Fruit fly (Drosophila melanogaster) whole organism, adult: Measurements from ENCODE around the gene CG14610.

ENCODE experiments used
- CG11617 ChIP-seq: fragments of 200-800 bp; sonication (Bioruptor generic); optimal IDR thresholded peaks from 2 replicates; lab custom pipeline; 2017; ENCODE audit warnings: mild to moderate bottlenecking, missing biosample characterization, missing genetic modification reagents, missing genetic modification characterization
- CG12768 ChIP-seq: fragments of 200-800 bp; sonication (Bioruptor generic); optimal IDR thresholded peaks from 2 replicates; lab custom pipeline; 2017; ENCODE audit warnings: missing biosample characterization, missing genetic modification characterization, mild to moderate bottlenecking, moderate library complexity, missing genetic modification reagents
- CG14711 ChIP-seq: fragments of 200-800 bp; sonication (Bioruptor generic); optimal IDR thresholded peaks from 2 replicates; lab custom pipeline; 2018; ENCODE audit warnings: missing biosample characterization, mild to moderate bottlenecking, missing genetic modification characterization, moderate library complexity
- CG1620 ChIP-seq: fragments of 200-800 bp; sonication (Bioruptor generic); optimal IDR thresholded peaks from 2 replicates; lab custom pipeline; 2016; ENCODE audit warnings: missing biosample characterization, missing genetic modification characterization
- CG33017 ChIP-seq: fragments of 200-800 bp; sonication (Bioruptor generic); optimal IDR thresholded peaks from 2 replicates; lab custom pipeline; 2018; ENCODE audit warnings: missing biosample characterization, mild to moderate bottlenecking, missing genetic modification characterization, moderate library complexity
- CG5204 ChIP-seq: fragments of 200-800 bp; sonication (Bioruptor generic); optimal IDR thresholded peaks from 2 replicates; lab custom pipeline; 2016; ENCODE audit warnings: missing biosample characterization, missing genetic modification characterization
- CG7045 ChIP-seq: fragments of 200-800 bp; sonication (Bioruptor generic); optimal IDR thresholded peaks from 2 replicates; lab custom pipeline; 2017; ENCODE audit warnings: missing biosample characterization, mild to moderate bottlenecking, missing genetic modification characterization
- CG7101 ChIP-seq: fragments of 200-800 bp; sonication (Bioruptor generic); optimal IDR thresholded peaks from 2 replicates; lab custom pipeline; 2018; ENCODE audit warnings: missing biosample characterization, mild to moderate bottlenecking, missing genetic modification characterization, moderate library complexity
- Clk ChIP-seq: fragments of 200-800 bp; sonication (Bioruptor generic); optimal IDR thresholded peaks from 2 replicates; lab custom pipeline; 2017; ENCODE audit warnings: missing biosample characterization, missing genetic modification characterization
- Crg-1 ChIP-seq: fragments of 200-800 bp; sonication (Bioruptor generic); optimal IDR thresholded peaks from 2 replicates; lab custom pipeline; 2016; ENCODE audit warnings: missing biosample characterization, missing genetic modification characterization
- Hr96 ChIP-seq: fragments of 200-800 bp; sonication (Bioruptor generic); optimal IDR thresholded peaks from 2 replicates; lab custom pipeline; 2016; ENCODE audit warnings: missing biosample characterization, missing genetic modification characterization
- Mnt ChIP-seq: fragments of 200-800 bp; sonication (Bioruptor generic); optimal IDR thresholded peaks from 2 replicates; lab custom pipeline; 2016; ENCODE audit warnings: missing biosample characterization, mild to moderate bottlenecking, missing genetic modification characterization
- bab1 ChIP-seq: fragments of 200-800 bp; sonication (Bioruptor generic); optimal IDR thresholded peaks from 3 replicates; lab custom pipeline; 2019; ENCODE audit warnings: missing biosample characterization, mild to moderate bottlenecking, missing genetic modification characterization, moderate library complexity
- cic ChIP-seq: fragments of 200-800 bp; sonication (Bioruptor generic); optimal IDR thresholded peaks from 2 replicates; lab custom pipeline; 2017; ENCODE audit warnings: missing biosample characterization, mild to moderate bottlenecking, missing genetic modification characterization, moderate library complexity
- cnc ChIP-seq, 2 experiments: fragments of >200 bp; optimal IDR thresholded peaks; 2 replicates each; lab custom pipeline; 2017
- kay ChIP-seq: fragments of 200-800 bp; sonication (Bioruptor generic); peaks from one replicate; lab custom pipeline; 2016; ENCODE audit warnings: missing biosample characterization, missing genetic modification characterization, borderline replicate concordance
- ovo ChIP-seq: fragments of 200-800 bp; sonication (Bioruptor generic); optimal IDR thresholded peaks from 2 replicates; lab custom pipeline; 2016; ENCODE audit warnings: missing biosample characterization, missing genetic modification characterization
- pad ChIP-seq: fragments of 200-800 bp; sonication (Bioruptor generic); optimal IDR thresholded peaks from 3 replicates; lab custom pipeline; 2017; ENCODE audit warnings: missing biosample characterization, missing genetic modification characterization, mild to moderate bottlenecking, moderate library complexity, missing genetic modification reagents
- tj ChIP-seq: fragments of 200-800 bp; sonication (Bioruptor generic); optimal IDR thresholded peaks from 3 replicates; lab custom pipeline; 2017; ENCODE audit warnings: missing biosample characterization, mild to moderate bottlenecking, missing genetic modification characterization, moderate library complexity
- toe ChIP-seq: fragments of 200-800 bp; sonication (Bioruptor generic); optimal IDR thresholded peaks from 2 replicates; lab custom pipeline; 2016; ENCODE audit warnings: missing biosample characterization, missing genetic modification characterization

The CG14610 gene

DNA sequence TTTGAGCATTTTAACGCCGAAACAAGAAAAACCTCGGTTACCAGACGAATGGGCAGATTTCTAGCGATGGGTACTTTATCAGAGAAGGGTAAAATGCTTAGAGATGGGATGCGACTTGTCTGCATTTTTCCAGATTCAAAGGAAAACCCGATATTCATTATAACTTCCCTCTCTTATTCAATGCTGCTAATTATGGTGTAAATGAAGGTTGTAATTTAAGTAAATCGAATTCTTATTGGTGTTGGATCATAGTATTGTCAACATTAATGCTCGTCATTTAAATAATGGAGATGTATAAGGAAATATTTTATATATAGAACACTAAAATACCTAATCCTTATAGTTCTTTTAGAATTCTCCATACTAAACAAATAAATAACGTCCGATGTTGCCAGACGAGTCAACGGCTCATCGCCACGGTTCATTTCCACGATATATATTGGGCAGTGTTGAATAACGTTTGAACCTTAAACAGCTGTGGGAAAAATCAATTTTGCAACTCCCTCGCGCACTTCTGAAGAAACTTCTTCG, 19.9 kb downstream of the CG14610 start, which contains the start of the genes Alh and CG10098:
Gene Alh (minus strand): TSS at position 77 of the 531 bp plus-strand sequence.
Gene CG10098 (plus strand): TSS at position 440 of the 531 bp plus-strand sequence.
- TF ChIP-seq cnc (optimal IDR thresholded peaks at IDR 0.05; lab: Kevin White, UChicago) (no peak), tj (GFP tag; lab: Kevin White, UChicago) (peak; percentile 69), Mnt (GFP tag; lab: Kevin White, UChicago) (peak; percentile 68), CG33017 (peak; percentile 36), CG7101 (tag; lab: Kevin White, UChicago) (peak; percentile 82), Clk (GFP tag; lab: Kevin White, UChicago) (peak; percentile 86), CG5204 (GFP tag; lab: Kevin White, UChicago) (peak; percentile 93), CG12768 (GFP tag; lab: Kevin White, UChicago) (peak; percentile 80), CG7045 (peak; percentile 81), pad (peak; percentile 71), kay (GFP tag; lab: Kevin White, UChicago) (peak; percentile 96), ovo (peak; percentile 88), Hr96 (GFP tag; lab: Kevin White, UChicago) (peak; percentile 89), cic (no peak), bab1 (GFP tag; lab: Kevin White, UChicago) (peak; percentile 22), toe (peak; percentile 97), CG11617 (GFP tag; lab: Kevin White, UChicago) (peak; percentile 90), CG1620 (GFP tag; lab: Kevin White, UChicago) (peak; percentile 94), Crg-1 (GFP tag; lab: Kevin White, UChicago) (peak; percentile 83), CG14711 (tag; lab: Kevin White, UChicago) (peak; percentile 53)

DNA sequence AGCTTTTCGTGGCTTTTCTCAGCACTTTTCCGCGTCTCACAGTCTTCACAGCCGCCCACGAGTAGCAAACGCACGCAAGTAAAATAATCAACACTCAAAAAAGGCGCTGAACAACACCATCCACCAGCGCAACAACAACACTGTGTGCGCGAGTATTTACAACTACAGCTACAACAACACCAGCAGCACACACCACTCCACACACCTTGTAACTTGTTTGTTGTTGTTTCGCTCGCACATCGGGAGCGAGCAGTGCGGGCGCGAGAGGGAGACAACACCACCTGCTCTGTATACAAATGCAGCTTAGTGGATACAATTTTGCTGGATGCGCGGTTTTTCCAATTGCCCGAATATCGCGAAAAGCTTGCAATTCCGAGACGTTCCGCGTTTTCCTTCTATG, 20.4 kb downstream of the CG14610 start:
- TF ChIP-seq Crg-1 (GFP tag; lab: Kevin White, UChicago) (no peak), cic (peak; percentile 87), kay (GFP tag; lab: Kevin White, UChicago) (no peak), Mnt (GFP tag; lab: Kevin White, UChicago) (peak; percentile 72), tj (GFP tag; lab: Kevin White, UChicago) (peak; percentile 88)

DNA sequence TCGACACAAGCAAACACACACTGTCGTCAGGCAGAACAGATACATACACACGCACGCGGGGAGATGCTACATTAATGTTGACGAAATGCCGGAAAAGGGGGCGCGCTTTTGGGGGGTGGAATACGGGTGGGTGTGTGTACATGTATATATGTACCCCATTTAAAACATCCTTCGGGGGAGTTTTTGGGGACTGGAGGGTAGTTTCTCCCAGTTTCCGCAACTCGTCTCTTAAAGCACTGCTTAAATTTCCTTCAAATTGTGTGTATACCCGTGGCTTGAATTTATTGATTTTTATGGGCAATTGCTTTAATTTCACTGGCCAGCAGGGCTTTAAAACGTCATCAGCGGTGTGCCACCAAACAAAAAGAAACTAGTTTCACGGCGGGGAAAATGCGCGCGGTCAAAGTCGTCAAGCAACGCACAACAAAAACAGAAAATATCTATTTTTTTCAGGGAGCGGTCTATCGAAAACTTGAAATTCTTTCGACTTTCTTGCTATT, 21.0 kb downstream of the CG14610 start:
- TF ChIP-seq pad: peak; percentile 37
- no peak for TF ChIP-seq CG7101 (tag; lab: Kevin White, UChicago)

DNA sequence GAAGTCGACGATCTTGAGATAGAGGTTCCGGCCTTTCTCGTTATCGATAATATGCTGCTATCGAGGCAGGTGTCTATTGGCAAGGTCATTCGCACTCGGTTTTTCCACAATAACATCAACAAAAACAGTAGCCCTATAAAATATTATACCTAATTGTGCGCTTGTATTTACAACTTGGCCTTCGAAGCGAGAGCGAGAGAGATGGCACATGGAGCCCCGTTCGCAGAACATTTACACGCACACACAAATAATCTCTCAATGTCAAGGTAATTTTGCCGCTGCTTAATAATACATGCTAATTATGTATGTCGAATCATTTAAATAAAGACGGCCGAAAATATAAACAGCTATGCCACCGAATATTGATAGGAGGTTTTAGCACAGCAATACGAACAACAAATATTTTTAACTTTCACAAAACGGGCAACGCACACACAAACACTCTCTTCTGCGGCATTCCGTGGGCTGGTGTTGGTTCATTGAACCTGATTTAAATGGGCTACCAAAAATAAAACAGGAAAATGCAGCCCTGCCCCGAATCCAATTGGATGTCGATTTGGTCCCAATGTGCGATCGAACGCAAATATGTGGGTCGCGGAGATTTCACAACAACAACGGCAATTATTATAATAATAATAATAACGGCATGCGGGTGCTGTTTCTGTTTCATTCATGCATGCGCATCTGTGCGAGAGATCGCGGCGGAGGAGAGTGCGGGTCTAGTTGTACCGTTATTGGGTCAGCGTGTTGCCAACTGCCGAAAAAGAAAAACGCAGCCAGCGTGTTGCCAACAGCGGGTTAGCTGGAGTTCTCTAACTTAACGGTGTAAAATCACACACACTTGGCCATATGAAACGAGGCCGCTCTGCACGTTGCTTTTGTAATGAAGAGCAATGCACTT, 21.7 kb downstream of the CG14610 start:
- TF ChIP-seq tj (GFP tag; lab: Kevin White, UChicago) (peak; percentile 4), pad (peak; percentile 99), Crg-1 (GFP tag; lab: Kevin White, UChicago) (no peak), Clk (GFP tag; lab: Kevin White, UChicago) (no peak), ovo (peak; percentile 96)

DNA sequence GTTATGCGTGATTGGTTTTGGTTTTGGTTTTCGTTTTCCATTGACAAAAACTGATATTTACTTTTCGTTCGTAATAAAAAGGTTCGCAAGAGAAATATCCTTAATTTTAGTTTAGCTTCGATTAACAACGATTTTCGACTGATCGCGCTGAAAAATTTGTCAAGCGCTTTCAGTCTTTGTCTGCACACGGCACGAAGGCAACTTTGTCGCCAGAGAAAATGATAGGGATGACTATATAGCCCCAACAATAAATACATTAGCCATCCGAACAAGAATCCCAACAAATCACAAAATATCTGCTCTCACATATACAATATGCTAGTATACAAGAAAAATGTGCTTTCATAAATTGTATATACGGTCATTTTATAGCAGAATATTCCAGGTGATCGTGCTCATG, 26.5 kb downstream of the CG14610 start, which contains the start of gene Mlp84B:
Gene Mlp84B (minus strand): TSS at position 143 of the 400 bp plus-strand sequence.
- TF ChIP-seq CG7101 (tag; lab: Kevin White, UChicago) (no peak), CG5204 (GFP tag; lab: Kevin White, UChicago) (no peak), CG11617 (GFP tag; lab: Kevin White, UChicago) (no peak)

DNA sequence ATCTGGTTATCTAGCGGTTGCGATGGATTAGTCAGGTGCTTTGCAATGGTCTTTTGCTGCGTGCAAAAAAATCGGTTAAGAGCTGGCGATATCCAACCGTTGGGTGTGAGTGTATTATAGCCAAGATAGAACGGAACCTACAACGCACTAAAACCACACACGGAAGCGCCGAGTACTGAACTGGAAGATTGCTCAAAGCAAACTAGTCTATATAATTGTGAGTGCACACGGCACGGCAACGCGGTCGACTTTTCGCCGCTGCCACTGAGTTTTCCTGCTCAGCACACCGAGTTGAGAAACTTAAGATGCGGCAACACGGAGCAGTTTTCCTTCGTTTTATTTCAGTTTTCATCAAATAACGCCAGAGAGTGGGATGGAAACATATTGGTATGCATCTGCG, 27.6 kb downstream of the CG14610 start:
- no peak for TF ChIP-seq pad
- TF ChIP-seq ovo: no peak

DNA sequence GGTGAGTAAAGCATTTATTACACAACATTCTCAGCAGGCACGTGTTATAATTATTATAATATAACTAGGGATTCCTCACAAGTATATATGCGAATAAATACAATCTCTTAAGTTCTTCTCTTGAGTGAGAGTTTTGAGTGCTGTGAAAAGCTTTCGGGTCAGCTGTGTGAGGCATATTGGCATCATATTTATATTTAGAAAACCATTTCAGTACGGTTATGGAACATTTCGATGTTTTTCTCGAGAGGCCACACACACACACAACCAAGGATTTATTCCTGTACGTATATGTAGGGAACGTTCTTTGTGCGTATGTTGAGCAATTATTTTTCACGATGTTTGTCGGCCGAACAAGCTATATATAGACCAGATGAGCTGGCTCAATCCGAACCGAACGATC, 31.1 kb downstream of the CG14610 start:
- no peak for TF ChIP-seq cic
- no peak for TF ChIP-seq Hr96 (GFP tag; lab: Kevin White, UChicago)
- no peak for TF ChIP-seq CG14711 (tag; lab: Kevin White, UChicago)
- no peak for TF ChIP-seq kay (GFP tag; lab: Kevin White, UChicago)
- no peak for TF ChIP-seq toe
- no peak for TF ChIP-seq CG7045
- no peak for TF ChIP-seq Clk (GFP tag; lab: Kevin White, UChicago)
- TF ChIP-seq tj (GFP tag; lab: Kevin White, UChicago): no peak
- TF ChIP-seq CG12768 (GFP tag; lab: Kevin White, UChicago): no peak
- no peak for TF ChIP-seq CG1620 (GFP tag; lab: Kevin White, UChicago)
- TF ChIP-seq bab1 (GFP tag; lab: Kevin White, UChicago): no peak
- TF ChIP-seq CG7101 (tag; lab: Kevin White, UChicago): no peak
- TF ChIP-seq Crg-1 (GFP tag; lab: Kevin White, UChicago): no peak
- no peak for TF ChIP-seq pad
- TF ChIP-seq CG33017: no peak
- no peak for TF ChIP-seq CG5204 (GFP tag; lab: Kevin White, UChicago)
